Fruit fly (Drosophila melanogaster) ovary, adult (tissue): Measurements from ENCODE around the gene CG31804.

Experiments
- CG17801 ChIP-seq: fragments of 200-800 bp; optimal IDR thresholded peaks from 2 replicates; lab custom pipeline; 2019; ENCODE audit warnings: missing biosample characterization, mild to moderate bottlenecking, missing genetic modification characterization, moderate library complexity; ENCODE audit not compliant: partially characterized antibody

CG31804 gene

DNA sequence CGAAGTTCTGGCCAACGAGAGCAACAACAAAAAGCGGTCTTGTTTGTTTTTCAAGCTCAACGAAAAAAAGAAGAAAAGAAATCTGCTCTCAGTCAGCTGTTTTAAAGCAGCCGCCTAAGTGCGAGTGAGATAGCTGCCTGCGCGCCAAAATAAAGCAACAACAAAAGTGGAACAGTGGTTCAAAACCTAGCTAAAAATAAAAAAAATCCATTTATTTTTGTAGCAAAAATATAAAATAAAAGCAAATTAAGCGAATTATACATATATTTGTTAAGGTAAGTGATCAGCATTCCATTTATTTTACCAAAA, 21.9 kb downstream of the CG31804 start:
- peak; percentile 100 for TF ChIP-seq CG17801 (GFP tag; lab: Kevin White, UChicago)

- TF ChIP-seq CG17801 (GFP tag; lab: Kevin White, UChicago) = no peak
These were observed 24.6 kb downstream of the CG31804 start for dm6 chr2L:17387735-17388367.

- peak; percentile 59 for TF ChIP-seq CG17801 (GFP tag; lab: Kevin White, UChicago)
These were observed 25.8 kb downstream of the CG31804 start for dm6 chr2L:17389104-17389503.

DNA sequence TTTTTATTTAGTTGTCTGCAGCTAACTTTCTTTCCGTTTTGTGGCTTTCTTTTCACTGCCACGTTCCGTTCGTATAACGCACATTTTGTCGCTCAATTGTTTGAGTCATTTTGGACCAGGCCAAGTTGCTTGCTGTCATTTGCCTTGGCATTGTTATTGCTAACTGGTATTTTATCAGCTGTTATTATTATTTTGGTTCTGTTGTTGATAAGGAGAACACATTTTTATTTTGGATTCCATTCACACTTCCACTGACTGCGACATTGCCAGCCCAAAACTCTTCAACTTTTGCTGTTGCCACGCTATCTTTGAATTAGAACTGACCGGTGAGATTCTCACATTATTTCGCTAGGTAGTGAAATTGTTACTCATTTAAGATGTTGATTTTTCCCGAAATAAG, 27.5 kb downstream of the CG31804 start:
- no peak for TF ChIP-seq CG17801 (GFP tag; lab: Kevin White, UChicago)

dm6 chr2L:17394939-17395338, 31.6 kb downstream of the CG31804 start:
- TF ChIP-seq CG17801 (GFP tag; lab: Kevin White, UChicago) = no peak

- TF ChIP-seq CG17801 (GFP tag; lab: Kevin White, UChicago) = no peak
These were observed 34.1 kb downstream of the CG31804 start for dm6 chr2L:17397372-17397771.

- no peak for TF ChIP-seq CG17801 (GFP tag; lab: Kevin White, UChicago)
These were observed 39.2 kb downstream of the CG31804 start for dm6 chr2L:17402493-17402892.

DNA sequence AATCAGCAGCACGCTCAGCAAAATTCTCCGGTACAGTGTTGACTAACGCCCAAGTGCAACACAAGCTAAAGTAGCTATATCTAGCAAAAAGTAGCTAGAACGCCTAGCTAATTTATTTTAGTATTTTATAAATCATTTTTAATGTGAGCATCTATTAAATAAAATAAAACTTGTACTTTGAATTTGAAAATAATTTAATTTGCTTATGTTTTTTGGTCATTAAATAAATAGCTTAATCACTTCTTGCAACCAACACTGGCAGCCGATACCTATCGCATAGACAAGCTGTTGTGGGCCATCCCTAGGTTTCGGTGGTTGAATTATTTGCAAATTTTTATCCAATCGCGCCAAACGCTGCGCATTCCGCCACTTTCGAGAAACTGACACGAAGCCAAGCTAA, 47.1 kb downstream of the CG31804 start, which contains the start of the genes Polr2J and CG15141:
TSS of gene Polr2J (minus strand) at position 49 of the 400 bp plus-strand sequence.
TSS of gene CG15141 (plus strand) at position 284 of the 400 bp plus-strand sequence.
- TF ChIP-seq CG17801 (GFP tag; lab: Kevin White, UChicago) = peak; percentile 84

- no peak for TF ChIP-seq CG17801 (GFP tag; lab: Kevin White, UChicago)
These were observed 49.2 kb downstream of the CG31804 start, which contains the start of gene Rsph9 for dm6 chr2L:17412533-17412932. Rsph9 (minus strand) TSS chr2L:17412633.
